Worm (Caenorhabditis elegans): ENCODE results near the gene dos-1.

- TF ChIP-seq nhr-11 (tag; optimal IDR thresholded peaks at IDR 0.05) (no peak), mes-2 (tag; optimal IDR thresholded peaks at IDR 0.05; ENCODE audit: poor library complexity, severe bottlenecking) (no peak), rbr-2 (tag; optimal IDR thresholded peaks at IDR 0.05) (no peak), unc-39 (tag; optimal IDR thresholded peaks at IDR 0.05) (no peak), zip-11 (GFP tag; IDR thresholded peaks at IDR 0.05) (no peak), snpc-1.2 (GFP tag; IDR thresholded peaks at IDR 0.05) (no peak), nhr-237 (tag; optimal IDR thresholded peaks at IDR 0.05) (no peak), unc-130 (GFP tag; optimal IDR thresholded peaks at IDR 0.05) (no peak), unc-62 (GFP tag; optimal IDR thresholded peaks at IDR 0.05 in 1 of 2) (no peak), unc-62 (tag; optimal IDR thresholded peaks at IDR 0.05) (no peak), F37D6.2 (tag; optimal IDR thresholded peaks at IDR 0.05) (no peak), jun-1 (tag; optimal IDR thresholded peaks at IDR 0.05) (no peak), mep-1 (tag; optimal IDR thresholded peaks at IDR 0.05) (no peak), lin-29 (GFP tag; IDR thresholded peaks at IDR 0.05) (no peak)
Observed at ce11 chrIII:9103643-9104042, at the start of gene dos-1.

Data from whole organism, L4 larva.